Worm (Caenorhabditis elegans) whole organism, L1 larva: Measurements from ENCODE around the gene Y54F10BM.13.

Experiments used
- ces-1 ChIP-seq: fragments of 150-350 bp; optimal IDR thresholded peaks from 2 replicates; lab custom pipeline; 2014; ENCODE audit warnings: missing biosample characterization, missing genetic modification reagents, missing genetic modification characterization
- ets-5 ChIP-seq: fragments of 200-800 bp; sonication (Bioruptor generic); IDR thresholded peaks from 2 replicates; pipeline ENCODE4 v1.3.6; 2022; ENCODE audit warnings: missing genetic modification characterization, missing compliant biosample characterization
- fkh-10 ChIP-seq: sonication (generic microtip); optimal IDR thresholded peaks from 2 replicates; lab custom pipeline; 2017; ENCODE audit warnings: missing biosample characterization, missing genetic modification reagents, missing genetic modification characterization
- lin-13 ChIP-seq: fragments of 150-350 bp; optimal IDR thresholded peaks from 2 replicates; lab custom pipeline; 2014; ENCODE audit warnings: missing biosample characterization, missing genetic modification reagents, missing genetic modification characterization
- lin-35 ChIP-seq, 2 experiments: fragments of 150-350 bp; optimal IDR thresholded peaks; 2 replicates each; lab custom pipeline; 2014; ENCODE audit warnings: missing biosample characterization in 2 of 2, missing genetic modification characterization in 2 of 2, missing genetic modification reagents in 2 of 2
- lir-3 ChIP-seq: sonication (generic microtip); optimal IDR thresholded peaks from 2 replicates; lab custom pipeline; 2016; ENCODE audit warnings: mild to moderate bottlenecking, missing genetic modification characterization, moderate library complexity, missing compliant biosample characterization; ENCODE audit not compliant: poor library complexity
- lsy-2 ChIP-seq, 2 experiments: fragments of 150-350 bp; optimal IDR thresholded peaks; 2 replicates each; lab custom pipeline; 2014; ENCODE audit warnings: missing biosample characterization in 2 of 2, missing genetic modification characterization in 2 of 2
- nhr-237 ChIP-seq: fragments of 150-350 bp; optimal IDR thresholded peaks from 2 replicates; lab custom pipeline; 2014; ENCODE audit warnings: missing biosample characterization, missing genetic modification characterization
- nhr-77 ChIP-seq: fragments of 150-350 bp; optimal IDR thresholded peaks from 2 replicates; lab custom pipeline; 2014; ENCODE audit warnings: missing biosample characterization, missing genetic modification characterization
- rnt-1 ChIP-seq: sonication (generic microtip); optimal IDR thresholded peaks from 2 replicates; lab custom pipeline; 2016; ENCODE audit warnings: mild to moderate bottlenecking, missing genetic modification characterization, moderate library complexity, missing compliant biosample characterization
- sox-4 ChIP-seq: sonication (generic microtip); optimal IDR thresholded peaks from 2 replicates; lab custom pipeline; 2016; ENCODE audit warnings: missing genetic modification characterization, missing compliant biosample characterization
- unc-130 ChIP-seq: fragments of 150-350 bp; optimal IDR thresholded peaks from 2 replicates; lab custom pipeline; 2017; ENCODE audit warnings: missing biosample characterization, missing genetic modification characterization, inconsistent platforms
- zag-1 ChIP-seq: fragments of 150-350 bp; optimal IDR thresholded peaks from 2 replicates; lab custom pipeline; 2014; ENCODE audit warnings: missing biosample characterization, missing genetic modification characterization
- ztf-4 ChIP-seq: fragments of 150-350 bp; optimal IDR thresholded peaks from 2 replicates; lab custom pipeline; 2014; ENCODE audit warnings: missing biosample characterization, missing genetic modification characterization

DNA sequence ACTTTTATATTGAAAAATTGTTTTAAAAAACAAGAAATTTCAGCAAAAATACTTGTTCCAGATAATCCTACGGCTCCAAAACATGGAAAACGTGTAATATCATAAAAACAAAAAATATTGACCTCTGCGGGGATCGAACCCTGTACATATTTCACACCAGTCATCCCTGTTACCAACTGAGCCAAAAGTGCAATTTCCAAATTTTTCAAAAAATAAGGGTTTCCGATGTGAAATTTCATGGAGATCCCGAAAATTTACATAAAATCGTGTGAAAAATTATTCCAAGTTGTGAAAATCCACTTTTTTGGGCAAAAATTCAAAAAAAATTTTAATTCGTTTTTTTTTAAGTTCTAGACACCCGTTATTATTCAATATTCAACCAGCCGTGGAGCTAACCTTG, 26.7 kb downstream of the Y54F10BM.13 start:
- TF ChIP-seq nhr-237 (tag; lab: Kevin White, UChicago) (no peak), lsy-2 (tag; optimal IDR thresholded peaks at IDR 0.05; lab: Kevin White, UChicago) (no peak), sox-4 (no peak), fkh-10 (GFP tag; lab: Kevin White, UChicago) (no peak), lin-35 (GFP tag; optimal IDR thresholded peaks at IDR 0.05; lab: Kevin White, UChicago) (no peak), nhr-77 (tag; lab: Kevin White, UChicago) (no peak), zag-1 (no peak), rnt-1 (tag; lab: Kevin White, UChicago) (no peak), ces-1 (GFP tag; lab: Kevin White, UChicago) (no peak), unc-130 (tag; lab: Kevin White, UChicago) (no peak), ets-5 (GFP tag; lab: Robert Waterston, UW) (no peak), lin-13 (GFP tag; lab: Kevin White, UChicago) (no peak), lir-3 (tag; lab: Kevin White, UChicago) (no peak), ztf-4 (tag; lab: Kevin White, UChicago) (no peak)
